Worm (Caenorhabditis elegans): Measurements from ENCODE around the gene taf-11.3.
A peak's percentile ranks its signal among the peaks of the same experiment; 100 is the strongest.

taf-11.3 gene

DNA sequence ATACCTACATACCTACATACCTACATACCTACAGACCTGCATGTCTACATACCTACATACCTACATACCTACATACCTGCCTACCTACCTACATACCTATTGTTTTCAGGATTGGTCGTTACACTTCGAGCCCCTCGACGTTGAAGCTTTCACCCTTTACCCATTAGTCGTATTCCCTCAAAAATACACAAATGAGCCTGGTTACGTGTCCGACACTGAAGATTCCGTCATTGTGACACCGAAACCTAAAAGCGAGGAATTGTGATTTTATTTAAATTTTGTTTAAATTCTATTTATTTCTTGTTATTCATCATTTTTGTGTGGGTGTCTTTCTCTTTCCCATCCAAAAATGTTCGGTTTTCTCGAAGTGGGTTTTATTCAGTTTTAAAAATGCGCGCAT lies 25.9 kb downstream of the taf-11.3 start, which contains the start of gene D2045.7:
Gene D2045.7, plus strand, starts transcription at position 301 of the 400 bp plus-strand sequence.
- TF ChIP-seq blmp-1 (tag; optimal IDR thresholded peaks at IDR 0.05) (no peak), cnd-1 (tag; optimal IDR thresholded peaks at IDR 0.05) (no peak), pha-4 (tag; optimal IDR thresholded peaks at IDR 0.05) (no peak), sem-2 (GFP tag; optimal IDR thresholded peaks at IDR 0.05) (no peak), lsy-2 (tag; optimal IDR thresholded peaks at IDR 0.05) (no peak), lin-13 (tag; optimal IDR thresholded peaks at IDR 0.05) (no peak), ceh-43 (GFP tag; optimal IDR thresholded peaks at IDR 0.05) (no peak), mab-5 (tag; optimal IDR thresholded peaks at IDR 0.05) (no peak), mep-1 (tag; optimal IDR thresholded peaks at IDR 0.05) (no peak), tbx-8 (GFP tag; optimal IDR thresholded peaks at IDR 0.05) (no peak), nhr-76 (tag; optimal IDR thresholded peaks at IDR 0.05) (no peak), ztf-11 (tag; optimal IDR thresholded peaks at IDR 0.05) (no peak), nhr-12 (tag; optimal IDR thresholded peaks at IDR 0.05) (no peak), M03D4.4 (tag; optimal IDR thresholded peaks at IDR 0.05) (no peak)

- TF ChIP-seq unc-62 (GFP tag; optimal IDR thresholded peaks at IDR 0.05) = no peak
- no peak for TF ChIP-seq unc-120 (tag; optimal IDR thresholded peaks at IDR 0.05; ENCODE audit: poor library complexity, severe bottlenecking)
- no peak for TF ChIP-seq pha-4 (tag; optimal IDR thresholded peaks at IDR 0.05)
- TF ChIP-seq elt-3 (tag; optimal IDR thresholded peaks at IDR 0.05) = no peak
- TF ChIP-seq M03D4.4 (tag; optimal IDR thresholded peaks at IDR 0.05) = no peak
- no peak for TF ChIP-seq mab-5 (tag; optimal IDR thresholded peaks at IDR 0.05)
- TF ChIP-seq tbx-8 (GFP tag; optimal IDR thresholded peaks at IDR 0.05) = no peak
- no peak for TF ChIP-seq blmp-1 (tag; optimal IDR thresholded peaks at IDR 0.05)
- no peak for TF ChIP-seq mep-1 (tag; optimal IDR thresholded peaks at IDR 0.05)
- TF ChIP-seq cnd-1 (tag; optimal IDR thresholded peaks at IDR 0.05) = no peak
Measured at ce11 chrIII:10474945-10475344, 30.1 kb downstream of the taf-11.3 start, which contains the start of gene D2045.9. Gene D2045.9 (plus strand): TSS chrIII:10475245.

ce11 chrIII:10470927-10471326 lies 34.1 kb downstream of the taf-11.3 start, which contains the start of gene cul-1:
Gene cul-1 (plus strand): TSS chrIII:10471237.
- TF ChIP-seq sptf-1 (tag; optimal IDR thresholded peaks at IDR 0.05) = no peak
- no peak for TF ChIP-seq drap-1 (GFP tag; optimal IDR thresholded peaks at IDR 0.05)
- TF ChIP-seq mab-5 (tag; optimal IDR thresholded peaks at IDR 0.05) = no peak
- no peak for TF ChIP-seq nhr-12 (tag; optimal IDR thresholded peaks at IDR 0.05)
- no peak for TF ChIP-seq lin-13 (tag; optimal IDR thresholded peaks at IDR 0.05)
- peak; percentile 43 for TF ChIP-seq hlh-1 (tag; optimal IDR thresholded peaks at IDR 0.05)

DNA sequence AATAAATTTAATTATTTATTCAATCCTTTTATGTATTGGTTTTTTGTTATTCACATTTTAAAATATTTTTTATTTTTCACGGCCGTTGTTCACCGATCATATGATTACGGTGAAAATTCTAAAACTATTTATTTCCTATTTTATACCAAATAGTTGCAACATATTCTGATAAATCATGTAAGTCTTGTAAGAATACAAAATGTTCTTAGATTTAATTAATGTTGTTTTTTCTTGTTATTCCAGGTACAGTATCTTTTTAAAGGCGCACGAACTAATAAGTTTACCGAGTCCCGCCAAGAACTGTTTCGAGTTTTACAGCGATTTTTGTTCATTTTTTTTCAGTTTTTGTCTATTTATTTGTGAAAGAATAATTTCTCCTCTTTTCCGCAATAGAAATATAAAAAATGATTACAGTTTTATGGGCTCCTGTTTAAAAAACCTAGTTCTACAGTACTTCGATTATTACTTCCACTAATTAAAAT lies 35.4 kb downstream of the taf-11.3 start, which contains the start of gene D2045.5:
Gene D2045.5, minus strand, starts transcription at position 51 of the 482 bp plus-strand sequence.
- TF ChIP-seq unc-39 (tag; optimal IDR thresholded peaks at IDR 0.05) (no peak), elt-3 (tag; optimal IDR thresholded peaks at IDR 0.05) (no peak), hlh-1 (tag; optimal IDR thresholded peaks at IDR 0.05) (no peak), nhr-12 (tag; optimal IDR thresholded peaks at IDR 0.05) (no peak), ham-2 (GFP tag; optimal IDR thresholded peaks at IDR 0.05) (no peak), mep-1 (tag; optimal IDR thresholded peaks at IDR 0.05) (no peak), elt-1 (tag; optimal IDR thresholded peaks at IDR 0.05; ENCODE audit: borderline replicate concordance, insufficient read depth) (no peak), snpc-4 (tag; optimal IDR thresholded peaks at IDR 0.05) (no peak), bed-3 (GFP tag; optimal IDR thresholded peaks at IDR 0.05) (no peak), nhr-2 (tag; optimal IDR thresholded peaks at IDR 0.05) (no peak), nhr-28 (tag; optimal IDR thresholded peaks at IDR 0.05) (no peak), mab-5 (tag; optimal IDR thresholded peaks at IDR 0.05) (no peak), tbx-8 (GFP tag; optimal IDR thresholded peaks at IDR 0.05) (no peak)

ce11 chrIII:10464455-10464854 lies 40.6 kb downstream of the taf-11.3 start:
- TF ChIP-seq hlh-1 (tag; optimal IDR thresholded peaks at IDR 0.05) (no peak), nhr-12 (tag; optimal IDR thresholded peaks at IDR 0.05) (no peak)

- TF ChIP-seq ham-2 (GFP tag; optimal IDR thresholded peaks at IDR 0.05) = peak; percentile 6
- no peak for TF ChIP-seq ces-1 (GFP tag; optimal IDR thresholded peaks at IDR 0.05)
Measured at ce11 chrIII:10463653-10464052, 41.4 kb downstream of the taf-11.3 start.

Data from whole organism, mixed stage, embryonic.